Worm (Caenorhabditis elegans) whole organism, L4/young adult: ENCODE data around the gene col-84.

Source experiments
- W03F9.2 ChIP-seq: fragments of 150-350 bp; optimal IDR thresholded peaks from 2 replicates; lab custom pipeline; 2014; ENCODE audit warnings: missing biosample characterization, missing genetic modification characterization
- dao-5 ChIP-seq: sonication (generic microtip); optimal IDR thresholded peaks from 2 replicates; lab custom pipeline; 2016; ENCODE audit warnings: missing genotype, missing genetic modification characterization, moderate library complexity, missing compliant biosample characterization

- TF ChIP-seq dao-5 = no peak
- no peak for TF ChIP-seq W03F9.2 (tag; lab: Kevin White, UChicago)
Measured at ce11 chrII:11868234-11868633, at the start of gene col-84.
